Comparison of ENCODE assay signal across 1 fruit fly cellular context in the genomic region with DNA sequence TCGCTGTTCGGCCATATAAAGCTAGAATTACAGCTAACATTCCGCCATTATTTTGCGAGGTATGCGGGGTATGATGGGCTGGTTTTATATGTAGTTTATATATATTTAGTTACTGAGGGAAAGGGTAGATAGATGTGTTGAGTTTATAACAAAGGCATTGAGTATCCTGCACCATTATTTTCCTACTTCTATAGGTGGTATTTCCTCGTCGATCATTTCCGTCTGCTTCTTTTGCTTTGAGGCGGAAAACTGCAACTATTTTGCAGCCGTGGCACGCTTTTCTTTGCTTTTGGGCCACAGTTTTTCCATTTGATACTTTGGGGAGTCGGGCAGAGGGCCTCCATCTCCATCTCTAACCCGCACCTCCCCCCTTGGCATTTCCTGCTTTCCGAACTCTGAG.
A peak's percentile ranks its signal among the peaks of the same experiment; 100 is the strongest.
TF ChIP-seq lines count a peak whose summit lies in the region.

No protein-coding gene starts in this region.

TF ChIP-seq in whole organism, embryonic, 481 proteins besides CTCF, POLR2A, EP300 and RAD21 (continued from another document):
- TF ChIP-seq prd (optimal IDR thresholded peaks at IDR 0.05; lab: Kevin White, UChicago) (no peak), prd (GFP tag; IDR thresholded peaks at IDR 0.05; lab: Robert Waterston, UW) (peak; percentile 55; the same call in 2 of the 3 replicates), gem (tag; optimal IDR thresholded peaks at IDR 0.05; lab: Kevin White, UChicago) (peak; percentile 22), br (optimal IDR thresholded peaks at IDR 0.05; lab: Kevin White, UChicago) (no peak), ara (GFP tag; IDR thresholded peaks at IDR 0.05; lab: Robert Waterston, UW) (0 out of 2 replicates have a peak, but pooled peaks have one; percentile 11), Ssrp (tag; optimal IDR thresholded peaks at IDR 0.05; lab: Kevin White, UChicago) (no peak), CG14667 (GFP tag; IDR thresholded peaks at IDR 0.05; lab: Robert Waterston, UW) (0 out of 2 replicates have a peak, but pooled peaks have one; percentile 14), tgo (GFP tag; IDR thresholded peaks at IDR 0.05; lab: Robert Waterston, UW) (0 out of 3 replicates have a peak, but pooled peaks have one; percentile 14), Ets65A (GFP tag; lab: Kevin White, UChicago) (peak; percentile 29), CG8290 (GFP tag; optimal IDR thresholded peaks at IDR 0.05; lab: Kevin White, UChicago) (no peak), CG8290 (tag; optimal IDR thresholded peaks at IDR 0.05; lab: Kevin White, UChicago) (peak in 1 of 2 experiments; percentile 4), nmo (GFP tag; optimal IDR thresholded peaks at IDR 0.05; lab: Kevin White, UChicago) (no peak), repo (GFP tag; optimal IDR thresholded peaks at IDR 0.05; lab: Kevin White, UChicago) (no peak), zfh1 (GFP tag; IDR thresholded peaks at IDR 0.05; lab: Robert Waterston, UW) (0 out of 3 replicates have a peak, but pooled peaks have one; percentile 24), CG1603 (tag; optimal IDR thresholded peaks at IDR 0.05; lab: Kevin White, UChicago) (peak; percentile 45), sens (GFP tag; lab: Kevin White, UChicago) (peak; percentile 10), CG2712 (tag; optimal IDR thresholded peaks at IDR 0.05; lab: Kevin White, UChicago) (peak; percentile 8), row (GFP tag; IDR thresholded peaks at IDR 0.05; lab: Robert Waterston, UW) (peak; percentile 42; the same call in 2 of the 3 replicates), gro (GFP tag; optimal IDR thresholded peaks at IDR 0.05; lab: Kevin White, UChicago) (no peak), Sox102F (GFP tag; optimal IDR thresholded peaks at IDR 0.05; lab: Kevin White, UChicago) (peak; percentile 16), Oli (tag; optimal IDR thresholded peaks at IDR 0.05; lab: Kevin White, UChicago) (peak; percentile 16)
